Fruit fly (Drosophila melanogaster): Measurements from ENCODE around the gene eff.

eff gene

DNA sequence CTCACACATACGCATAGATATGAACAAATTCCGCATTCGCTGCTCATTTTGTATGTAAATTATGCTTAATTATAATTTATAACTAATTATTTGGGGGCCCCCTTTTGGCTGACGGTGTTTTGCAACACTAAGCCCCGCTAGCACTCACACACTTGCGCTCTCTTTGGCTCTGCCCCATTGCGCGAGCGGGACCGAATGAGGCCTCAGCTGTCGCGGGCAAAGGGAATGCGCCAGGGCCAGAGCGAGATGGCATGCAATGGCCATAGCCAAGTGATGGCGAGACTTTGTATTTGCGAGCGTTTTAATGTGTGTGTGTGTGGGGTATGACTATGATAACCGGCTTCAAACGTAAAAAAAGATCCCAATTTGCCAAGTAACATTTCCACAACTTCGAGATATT lies 2.0 kb downstream of the eff start (continued):
- no peak for TF ChIP-seq mld (GFP tag; IDR thresholded peaks at IDR 0.05; ENCODE audit: partially characterized antibody)
- peak; percentile 97 for TF ChIP-seq CG1832 (GFP tag; optimal IDR thresholded peaks at IDR 0.05)
- no peak for TF ChIP-seq Sry-δ (GFP tag; optimal IDR thresholded peaks at IDR 0.05)
- TF ChIP-seq Doc2 (GFP tag; IDR thresholded peaks at IDR 0.05): no peak
- no peak for TF ChIP-seq Hr3 (GFP tag; optimal IDR thresholded peaks at IDR 0.05)
- TF ChIP-seq salm (tag; optimal IDR thresholded peaks at IDR 0.05): no peak
- TF ChIP-seq crp (GFP tag; optimal IDR thresholded peaks at IDR 0.05): peak in 1 of 2 experiments; percentile 61
- TF ChIP-seq dmrt11E (tag; optimal IDR thresholded peaks at IDR 0.05): no peak
- TF ChIP-seq caup (GFP tag; optimal IDR thresholded peaks at IDR 0.05; ENCODE audit: severe bottlenecking): peak; percentile 48
- TF ChIP-seq CG11398 (GFP tag; optimal IDR thresholded peaks at IDR 0.05): no peak
- peak; percentile 33; the same call in 1 of the 2 replicates for TF ChIP-seq GATAe (GFP tag; conservative IDR thresholded peaks at IDR 0.05)
- no peak for TF ChIP-seq gfzf (GFP tag; optimal IDR thresholded peaks at IDR 0.05)
- TF ChIP-seq ken (GFP tag; IDR thresholded peaks at IDR 0.05): no peak
- TF ChIP-seq CG8944 (GFP tag; optimal IDR thresholded peaks at IDR 0.05): no peak
- no peak for TF ChIP-seq CG30431 (GFP tag; optimal IDR thresholded peaks at IDR 0.05)
- TF ChIP-seq gsb (GFP tag; IDR thresholded peaks at IDR 0.05): no peak
- TF ChIP-seq exex (tag; optimal IDR thresholded peaks at IDR 0.05): peak; percentile 70
- no peak for TF ChIP-seq wor (GFP tag; IDR thresholded peaks at IDR 0.05)
- TF ChIP-seq al (GFP tag; IDR thresholded peaks at IDR 0.05): no peak
- TF ChIP-seq CG17912 (GFP tag; optimal IDR thresholded peaks at IDR 0.05): peak; percentile 82
- TF ChIP-seq CG32772 (GFP tag; IDR thresholded peaks at IDR 0.05): no peak
- no peak for TF ChIP-seq tup (GFP tag; optimal IDR thresholded peaks at IDR 0.05)
- TF ChIP-seq CG14441 (GFP tag; IDR thresholded peaks at IDR 0.05): 0 out of 2 replicates have a peak, but pooled peaks have one; percentile 19
- peak; percentile 49 for TF ChIP-seq CrebB (tag; optimal IDR thresholded peaks at IDR 0.05)
- TF ChIP-seq CG8359 (GFP tag; optimal IDR thresholded peaks at IDR 0.05; ENCODE audit: borderline replicate concordance): no peak
- no peak for TF ChIP-seq vfl (GFP tag; optimal IDR thresholded peaks at IDR 0.05)
- peak; percentile 7; the same call in 1 of the 2 replicates for TF ChIP-seq CG42726 (GFP tag; IDR thresholded peaks at IDR 0.05; ENCODE audit: partially characterized antibody)
- TF ChIP-seq dmrt99B (tag; optimal IDR thresholded peaks at IDR 0.05): no peak
- TF ChIP-seq Neu2 (GFP tag; optimal IDR thresholded peaks at IDR 0.05; ENCODE audit: borderline replicate concordance): no peak
- no peak for TF ChIP-seq dimm (GFP tag; IDR thresholded peaks at IDR 0.05)
- TF ChIP-seq sim (GFP tag; IDR thresholded peaks at IDR 0.05): 0 out of 2 replicates have a peak, but pooled peaks have one; percentile 12
- TF ChIP-seq CG14860 (GFP tag; IDR thresholded peaks at IDR 0.05; ENCODE audit: partially characterized antibody): no peak
- no peak for TF ChIP-seq Oli (tag; optimal IDR thresholded peaks at IDR 0.05)
- TF ChIP-seq CG11093 (GFP tag; IDR thresholded peaks at IDR 0.05): no peak
- TF ChIP-seq CG12391 (tag; optimal IDR thresholded peaks at IDR 0.05): no peak
- TF ChIP-seq CG12942 (GFP tag; optimal IDR thresholded peaks at IDR 0.05): no peak
- TF ChIP-seq CG8089 (GFP tag; optimal IDR thresholded peaks at IDR 0.05): no peak
- no peak for TF ChIP-seq Taf1 (GFP tag; IDR thresholded peaks at IDR 0.05)
- TF ChIP-seq CG14667 (GFP tag; IDR thresholded peaks at IDR 0.05): no peak
- TF ChIP-seq Drgx (GFP tag; IDR thresholded peaks at IDR 0.05): peak; percentile 62
- TF ChIP-seq CG12769 (tag; optimal IDR thresholded peaks at IDR 0.05): peak; percentile 57
- no peak for TF ChIP-seq CG15011 (GFP tag; optimal IDR thresholded peaks at IDR 0.05)
- peak; percentile 62 for TF ChIP-seq CG7987 (GFP tag; optimal IDR thresholded peaks at IDR 0.05)
- TF ChIP-seq tna (GFP tag; IDR thresholded peaks at IDR 0.05; ENCODE audit: partially characterized antibody): peak; percentile 44; the same call in 1 of the 2 replicates
- TF ChIP-seq Nf-YC (tag; optimal IDR thresholded peaks at IDR 0.05): peak; percentile 89
- no peak for TF ChIP-seq klu (GFP tag; IDR thresholded peaks at IDR 0.05)
- TF ChIP-seq CG8388 (GFP tag; optimal IDR thresholded peaks at IDR 0.05): no peak
- no peak for TF ChIP-seq bcd (GFP tag; optimal IDR thresholded peaks at IDR 0.05)
- TF ChIP-seq unpg (GFP tag; optimal IDR thresholded peaks at IDR 0.05): no peak
- TF ChIP-seq psq (GFP tag; optimal IDR thresholded peaks at IDR 0.05): no peak

Measured in whole organism, embryonic.